Worm (Caenorhabditis elegans): Measurements from ENCODE around the gene nmy-1.

- TF ChIP-seq him-1 (tag; optimal IDR thresholded peaks at IDR 0.05) (no peak), W03F9.2 (tag; optimal IDR thresholded peaks at IDR 0.05) (no peak), dao-5 (tag; optimal IDR thresholded peaks at IDR 0.05) (no peak)
Measured at ce11 chrX:2885318-2885908, 23.9 kb upstream of the nmy-1 start, which contains the start of gene vang-1.
